Worm (Caenorhabditis elegans) whole organism, late embryonic: ENCODE data around the gene C07D8.5.

Experiments
- ahr-1 ChIP-seq: sonication (generic microtip); optimal IDR thresholded peaks from 2 replicates; lab custom pipeline; 2016; ENCODE audit warnings: missing genetic modification characterization, missing compliant biosample characterization
- ceh-14 ChIP-seq: sonication (generic microtip); optimal IDR thresholded peaks from 2 replicates; lab custom pipeline; 2016; ENCODE audit warnings: missing genotype, missing genetic modification characterization, missing compliant biosample characterization
- ets-4 ChIP-seq: sonication (generic microtip); optimal IDR thresholded peaks from 2 replicates; lab custom pipeline; 2016; ENCODE audit warnings: missing genetic modification characterization, missing compliant biosample characterization
- pqm-1 ChIP-seq: sonication (generic microtip); optimal IDR thresholded peaks from 2 replicates; lab custom pipeline; 2016; ENCODE audit warnings: missing genetic modification characterization, missing compliant biosample characterization
- unc-3 ChIP-seq, 2 experiments: fragments of 200-800 bp in 1 of 2; sonication (Bioruptor generic) in 1 of 2; sonication (generic microtip) in 1 of 2; conservative IDR thresholded peaks in 1 of 2; optimal IDR thresholded peaks in 1 of 2; 2 replicates each; pipeline versions ENCODE4 v1.3.6 to Lab custom; 2016 to 2022; ENCODE audit warnings: missing compliant biosample characterization in 2 of 2, missing genetic modification characterization in 2 of 2, missing genetic modification reagents in 1 of 2

- TF ChIP-seq ets-4 (tag; lab: Kevin White, UChicago) (no peak), pqm-1 (tag; lab: Kevin White, UChicago) (no peak), ceh-14 (tag; lab: Kevin White, UChicago) (no peak), unc-3 (GFP tag; conservative IDR thresholded peaks at IDR 0.05; lab: Robert Waterston, UW) (no peak), unc-3 (tag; optimal IDR thresholded peaks at IDR 0.05; lab: Kevin White, UChicago) (no peak), ahr-1 (tag; lab: Kevin White, UChicago) (no peak)
Measured at ce11 chrX:7311870-7312269, 32.0 kb upstream of the C07D8.5 start.
